Worm (Caenorhabditis elegans) whole organism, young adult: Measurements from ENCODE around the gene tdc-1.

Source experiments
- F33H1.4 ChIP-seq: fragments of 200-800 bp; sonication (Bioruptor generic); IDR thresholded peaks from 2 replicates; pipeline ENCODE4 v1.3.6; 2022; ENCODE audit warnings: missing genetic modification reagents, missing genetic modification characterization, missing compliant biosample characterization
- F49E8.2 ChIP-seq: sonication (generic microtip); optimal IDR thresholded peaks from 3 replicates; lab custom pipeline; 2017; ENCODE audit warnings: missing genetic modification characterization, mild to moderate bottlenecking, missing compliant biosample characterization, antibody characterized with exemption, moderate library complexity; ENCODE audit not compliant: insufficient read depth
- F57A8.1 ChIP-seq: fragments of 200-800 bp; sonication (Bioruptor generic); optimal IDR thresholded peaks from 2 replicates; lab custom pipeline; 2018; ENCODE audit warnings: mild to moderate bottlenecking, missing genetic modification characterization, moderate library complexity, missing compliant biosample characterization
- K11D2.4 ChIP-seq: fragments of 200-800 bp; sonication (Bioruptor generic); IDR thresholded peaks from 2 replicates; pipeline ENCODE4 v1.3.6; 2022; ENCODE audit warnings: missing genetic modification reagents, missing genetic modification characterization, missing compliant biosample characterization
- Y67H2A.10 ChIP-seq: fragments of 200-800 bp; sonication (Bioruptor generic); conservative IDR thresholded peaks from 2 replicates; pipeline ENCODE4 v1.3.6; 2022; ENCODE audit warnings: missing genetic modification reagents, missing genetic modification characterization, missing compliant biosample characterization
- Y95B8A.8 ChIP-seq: fragments of 200-800 bp; sonication (Bioruptor generic); IDR thresholded peaks from 2 replicates; pipeline ENCODE4 v1.3.6; 2022; ENCODE audit warnings: missing genetic modification reagents, missing genetic modification characterization, missing compliant biosample characterization
- akir-1 ChIP-seq: fragments of 200-800 bp; sonication (Bioruptor generic); optimal IDR thresholded peaks from 2 replicates; lab custom pipeline; 2018; ENCODE audit warnings: mild to moderate bottlenecking, missing genetic modification characterization, moderate library complexity, missing compliant biosample characterization
- aptf-2 ChIP-seq: fragments of 200-800 bp; sonication (Bioruptor generic); conservative IDR thresholded peaks from 2 replicates; pipeline ENCODE4 v1.3.6; 2022; ENCODE audit warnings: missing genetic modification reagents, missing genetic modification characterization, missing compliant biosample characterization
- bed-1 ChIP-seq: fragments of 200-800 bp; sonication (Bioruptor generic); IDR thresholded peaks from 2 replicates; pipeline ENCODE4 v1.3.6; 2022; ENCODE audit warnings: missing genetic modification reagents, missing genetic modification characterization, missing compliant biosample characterization
- ccch-3 ChIP-seq: fragments of 200-800 bp; sonication (Bioruptor generic); optimal IDR thresholded peaks from 2 replicates; lab custom pipeline; 2018; ENCODE audit warnings: mild to moderate bottlenecking, missing genetic modification characterization, missing compliant biosample characterization
- ceh-27 ChIP-seq: fragments of 200-800 bp; sonication (Bioruptor generic); optimal IDR thresholded peaks from 2 replicates; lab custom pipeline; 2018; ENCODE audit warnings: mild to moderate bottlenecking, missing genetic modification characterization, moderate library complexity, missing compliant biosample characterization
- ceh-40 ChIP-seq: fragments of 200-800 bp; sonication (Bioruptor generic); IDR thresholded peaks from 2 replicates; pipeline ENCODE4 v1.3.6; 2022; ENCODE audit warnings: missing genetic modification characterization, missing compliant biosample characterization
- chd-7 ChIP-seq: sonication (generic microtip); optimal IDR thresholded peaks from 2 replicates; lab custom pipeline; 2016; ENCODE audit warnings: mild to moderate bottlenecking, missing genetic modification characterization, moderate library complexity, missing compliant biosample characterization
- die-1 ChIP-seq: sonication (generic microtip); optimal IDR thresholded peaks from 2 replicates; lab custom pipeline; 2016; ENCODE audit warnings: missing genotype, mild to moderate bottlenecking, missing genetic modification characterization, missing compliant biosample characterization
- egrh-3 ChIP-seq: fragments of 200-800 bp; sonication (Bioruptor generic); IDR thresholded peaks from 2 replicates; pipeline ENCODE4 v1.3.6; 2022; ENCODE audit warnings: missing genetic modification reagents, missing genetic modification characterization, missing compliant biosample characterization
- ekl-4 ChIP-seq: fragments of 200-800 bp; sonication (Bioruptor generic); IDR thresholded peaks from 2 replicates; pipeline ENCODE4 v1.3.6; 2022; ENCODE audit warnings: missing genetic modification reagents, missing genetic modification characterization, missing compliant biosample characterization
- hlh-12 ChIP-seq: sonication (generic microtip); optimal IDR thresholded peaks from 2 replicates; lab custom pipeline; 2016; ENCODE audit warnings: missing genetic modification characterization, missing compliant biosample characterization
- hlh-26 ChIP-seq: fragments of 200-800 bp; sonication (Bioruptor generic); conservative IDR thresholded peaks from 2 replicates; pipeline ENCODE4 v1.3.6; 2022; ENCODE audit warnings: missing genetic modification reagents, missing genetic modification characterization, missing compliant biosample characterization
- hmg-20 ChIP-seq: fragments of 200-800 bp; sonication (Bioruptor generic); IDR thresholded peaks from 2 replicates; pipeline ENCODE4 v1.3.6; 2022; ENCODE audit warnings: missing genetic modification reagents, missing genetic modification characterization, missing compliant biosample characterization
- hrde-1 ChIP-seq: sonication (generic microtip); optimal IDR thresholded peaks from 2 replicates; lab custom pipeline; 2016; ENCODE audit warnings: missing genetic modification characterization, mild to moderate bottlenecking, missing compliant biosample characterization, moderate library complexity, missing genotype, missing genetic modification reagents, borderline replicate concordance
- lin-26 ChIP-seq: fragments of 200-800 bp; sonication (Bioruptor generic); IDR thresholded peaks from 2 replicates; pipeline ENCODE4 v1.3.6; 2022; ENCODE audit warnings: missing genetic modification reagents, missing genetic modification characterization, missing compliant biosample characterization
- lin-40 ChIP-seq: sonication (generic microtip); optimal IDR thresholded peaks from 2 replicates; lab custom pipeline; 2016; ENCODE audit warnings: missing genetic modification characterization, mild to moderate bottlenecking, missing compliant biosample characterization, missing genotype, missing genetic modification reagents
- lsl-1 ChIP-seq: fragments of 200-800 bp; sonication (Bioruptor generic); optimal IDR thresholded peaks from 2 replicates; lab custom pipeline; 2018; ENCODE audit warnings: mild to moderate bottlenecking, missing genetic modification characterization, moderate library complexity, missing compliant biosample characterization
- lsy-27 ChIP-seq: sonication (generic microtip); optimal IDR thresholded peaks from 2 replicates; lab custom pipeline; 2017; ENCODE audit warnings: missing genetic modification characterization, mild to moderate bottlenecking, missing compliant biosample characterization, antibody characterized with exemption, missing genotype, borderline replicate concordance; ENCODE audit not compliant: insufficient read depth
- madf-3 ChIP-seq: fragments of 200-800 bp; sonication (Bioruptor generic); IDR thresholded peaks from 2 replicates; pipeline ENCODE4 v1.3.6; 2022; ENCODE audit warnings: missing genetic modification reagents, missing genetic modification characterization, missing compliant biosample characterization
- madf-6 ChIP-seq: fragments of 200-800 bp; sonication (Bioruptor generic); IDR thresholded peaks from 2 replicates; pipeline ENCODE4 v1.3.6; 2022; ENCODE audit warnings: missing genetic modification reagents, missing genetic modification characterization, missing compliant biosample characterization
- mcd-1 ChIP-seq: fragments of 200-800 bp; sonication (Bioruptor generic); IDR thresholded peaks from 2 replicates; pipeline ENCODE4 v1.3.6; 2022; ENCODE audit warnings: missing genetic modification reagents, missing genetic modification characterization, missing compliant biosample characterization
- mxl-1 ChIP-seq: sonication (generic microtip); optimal IDR thresholded peaks from 2 replicates; lab custom pipeline; 2016; ENCODE audit warnings: missing genetic modification characterization, missing compliant biosample characterization
- nfya-1 ChIP-seq: sonication (generic microtip); optimal IDR thresholded peaks from 2 replicates; lab custom pipeline; 2017; ENCODE audit warnings: antibody characterized with exemption, missing compliant biosample characterization, missing genetic modification characterization, borderline replicate concordance; ENCODE audit not compliant: insufficient read depth
- nhr-179 ChIP-seq: sonication (generic microtip); optimal IDR thresholded peaks from 2 replicates; lab custom pipeline; 2016; ENCODE audit warnings: mild to moderate bottlenecking, missing genetic modification characterization, missing compliant biosample characterization
- nhr-80 ChIP-seq: sonication (generic microtip); optimal IDR thresholded peaks from 2 replicates; lab custom pipeline; 2016; ENCODE audit warnings: missing genetic modification characterization, missing compliant biosample characterization
- pbrm-1 ChIP-seq: fragments of 200-800 bp; sonication (Bioruptor generic); IDR thresholded peaks from 2 replicates; pipeline ENCODE4 v1.3.6; 2022; ENCODE audit warnings: missing genetic modification reagents, missing genetic modification characterization, missing compliant biosample characterization
- rcor-1 ChIP-seq: fragments of 200-800 bp; sonication (Bioruptor generic); IDR thresholded peaks from 2 replicates; pipeline ENCODE4 v1.3.6; 2022; ENCODE audit warnings: missing genetic modification reagents, missing genetic modification characterization, missing compliant biosample characterization
- rpc-1 ChIP-seq, 2 experiments: fragments of 150-350 bp in 1 of 2; sonication (generic microtip) in 1 of 2; optimal IDR thresholded peaks; 2 replicates each; lab custom pipeline; 2014 to 2018; ENCODE audit warnings: missing biosample characterization in 1 of 2, missing genetic modification characterization in 1 of 2, missing genetic modification reagents in 1 of 2, missing genotype in 1 of 2
- sptf-2 ChIP-seq: fragments of 200-800 bp; sonication (Bioruptor generic); optimal IDR thresholded peaks from 2 replicates; lab custom pipeline; 2018; ENCODE audit warnings: mild to moderate bottlenecking, missing genetic modification characterization, missing compliant biosample characterization
- tbp1 ChIP-seq: fragments of 200-800 bp; sonication (Bioruptor generic); optimal IDR thresholded peaks from 2 replicates; lab custom pipeline; 2018; ENCODE audit warnings: mild to moderate bottlenecking, missing genetic modification characterization, missing compliant biosample characterization
- tlf-1 ChIP-seq: fragments of 200-800 bp; sonication (Bioruptor generic); optimal IDR thresholded peaks from 2 replicates; lab custom pipeline; 2018; ENCODE audit warnings: mild to moderate bottlenecking, missing genetic modification characterization, missing compliant biosample characterization
- zim-3 ChIP-seq: sonication (generic microtip); optimal IDR thresholded peaks from 2 replicates; lab custom pipeline; 2017; ENCODE audit warnings: mild to moderate bottlenecking, missing genetic modification characterization, moderate library complexity, missing compliant biosample characterization
- ztf-3 ChIP-seq: fragments of 200-800 bp; sonication (Bioruptor generic); optimal IDR thresholded peaks from 2 replicates; lab custom pipeline; 2018; ENCODE audit warnings: mild to moderate bottlenecking, missing genetic modification characterization, missing compliant biosample characterization

tdc-1 gene

DNA sequence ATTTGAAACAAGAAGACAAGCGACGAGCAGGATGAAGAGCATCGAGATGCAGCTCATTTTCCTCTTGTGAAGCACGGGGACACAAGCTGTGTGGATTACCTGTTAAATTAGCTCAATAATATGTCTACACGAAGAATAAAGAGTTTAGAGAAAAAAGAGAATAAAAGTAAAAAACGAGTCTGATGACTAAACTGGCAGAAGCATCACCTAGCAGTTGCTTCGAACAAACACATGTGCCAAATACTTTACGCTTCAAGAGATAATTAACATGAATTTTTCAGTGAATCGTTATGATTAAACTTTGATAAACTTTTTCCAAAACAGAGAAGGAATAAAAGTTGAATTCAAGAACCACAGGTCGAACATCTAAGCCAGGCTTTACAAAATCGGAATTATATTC, 24.9 kb downstream of the tdc-1 start, which contains the start of gene nlp-55:
nlp-55 (minus strand) TSS at position 101 of the 400 bp plus-strand sequence.
- TF ChIP-seq egrh-3 = no peak
- no peak for TF ChIP-seq hlh-12 (tag; lab: Kevin White, UChicago)

DNA sequence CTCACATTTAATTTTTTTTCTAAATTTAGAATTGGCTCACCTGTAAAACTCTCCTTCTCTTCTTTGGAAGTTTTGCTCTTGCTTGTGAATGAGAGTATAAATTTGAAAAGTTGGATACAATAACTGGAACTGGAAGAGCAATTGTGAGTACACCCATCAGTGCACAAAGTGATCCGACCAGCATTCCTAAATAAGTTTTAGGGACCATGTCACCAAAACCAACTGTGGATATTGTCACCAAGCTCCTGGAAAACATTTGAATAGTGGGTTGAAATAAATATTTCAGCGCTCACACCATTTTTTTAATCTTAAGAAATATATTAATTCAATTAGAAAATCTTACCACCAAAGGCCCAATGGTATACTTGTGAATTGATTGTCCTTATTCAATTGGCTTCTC, 37.9 kb downstream of the tdc-1 start:
- TF ChIP-seq zim-3 (no peak), sptf-2 (GFP tag; lab: Kevin White, UChicago) (no peak), F57A8.1 (no peak), akir-1 (no peak), ztf-3 (no peak), ceh-27 (GFP tag; lab: Kevin White, UChicago) (no peak), nhr-179 (no peak), K11D2.4 (no peak), die-1 (no peak)

DNA sequence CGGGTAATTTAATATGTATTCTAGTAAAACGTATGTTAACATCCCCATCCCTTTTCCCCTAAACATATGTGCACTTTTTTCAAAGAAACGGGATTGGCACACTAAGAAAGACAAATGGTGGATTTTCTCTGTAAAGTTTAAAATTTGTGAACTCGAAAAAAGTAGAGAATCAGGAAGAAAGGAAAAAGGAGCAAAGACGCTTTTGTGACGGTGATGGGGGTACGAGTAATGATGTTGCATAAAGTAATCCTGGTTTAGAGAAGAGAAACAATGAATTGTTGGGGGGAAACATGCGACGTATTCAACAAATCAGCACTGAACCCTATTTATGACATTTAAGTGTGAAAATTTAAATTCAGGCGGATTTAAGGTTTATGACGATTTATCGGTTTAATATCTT, 41.1 kb downstream of the tdc-1 start:
- TF ChIP-seq lsl-1 (GFP tag; lab: Kevin White, UChicago) (no peak), lsy-27 (no peak), tlf-1 (GFP tag; lab: Kevin White, UChicago) (no peak), F49E8.2 (tag; lab: Kevin White, UChicago) (no peak), hmg-20 (GFP tag; lab: Robert Waterston, UW) (no peak), madf-3 (GFP tag; lab: Robert Waterston, UW) (no peak), hrde-1 (no peak), tbp1 (GFP tag; lab: Kevin White, UChicago) (no peak), nhr-179 (no peak), mxl-1 (no peak), ccch-3 (GFP tag; lab: Kevin White, UChicago) (no peak), bed-1 (GFP tag; lab: Robert Waterston, UW) (no peak), lin-26 (GFP tag; lab: Robert Waterston, UW) (no peak), aptf-2 (GFP tag; lab: Robert Waterston, UW) (no peak), hlh-26 (no peak), Y95B8A.8 (GFP tag; lab: Robert Waterston, UW) (no peak)

DNA sequence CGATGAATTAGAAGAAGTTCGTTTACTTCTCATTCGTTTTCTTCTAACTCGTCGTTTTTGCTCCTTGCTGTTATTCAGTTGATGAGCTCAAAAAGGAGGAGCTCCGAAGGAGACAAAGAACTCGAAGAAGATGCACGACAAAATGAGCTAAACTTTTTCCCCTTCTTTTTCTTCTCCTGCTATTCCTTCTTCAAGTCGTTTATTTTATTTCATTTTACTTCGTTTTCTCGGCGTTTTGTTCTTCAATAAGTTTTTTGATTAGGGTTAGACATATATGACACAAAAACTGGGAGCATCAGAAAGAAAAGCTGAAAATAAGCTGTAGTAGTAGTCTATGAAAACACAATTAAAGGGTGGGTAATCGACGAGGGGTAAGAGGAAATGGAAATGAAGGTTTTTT, 41.6 kb downstream of the tdc-1 start:
- TF ChIP-seq madf-6 (no peak), rcor-1 (GFP tag; lab: Robert Waterston, UW) (no peak), ekl-4 (GFP tag; lab: Robert Waterston, UW) (no peak), mcd-1 (GFP tag; lab: Robert Waterston, UW) (no peak), nfya-1 (tag; lab: Kevin White, UChicago) (no peak), Y67H2A.10 (no peak), ccch-3 (GFP tag; lab: Kevin White, UChicago) (no peak), pbrm-1 (GFP tag; lab: Robert Waterston, UW) (no peak)

DNA sequence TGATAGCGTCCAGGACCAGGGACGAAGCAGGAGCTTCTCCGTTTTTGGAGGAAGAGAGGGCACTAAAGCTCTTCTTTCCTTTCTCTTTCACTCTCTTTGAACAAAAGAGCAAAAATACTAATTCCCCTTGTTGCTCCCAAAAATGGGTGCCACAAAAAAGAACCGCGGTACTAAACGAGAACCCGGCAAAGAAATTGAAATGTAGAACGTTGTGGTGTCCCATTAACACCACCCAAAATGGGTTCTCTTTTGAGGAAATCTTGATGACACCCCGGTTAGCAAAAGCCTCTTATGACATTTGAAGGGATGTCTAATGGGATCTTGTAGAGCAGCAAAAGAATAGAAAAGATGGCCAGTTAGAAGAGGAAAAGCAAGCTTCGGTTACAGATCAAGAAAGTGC, 44.4 kb downstream of the tdc-1 start:
- TF ChIP-seq F33H1.4 = no peak
- TF ChIP-seq lsl-1 (GFP tag; lab: Kevin White, UChicago) = no peak
- TF ChIP-seq nhr-179 = no peak
- no peak for TF ChIP-seq chd-7 (tag; lab: Kevin White, UChicago)
- no peak for TF ChIP-seq rcor-1 (GFP tag; lab: Robert Waterston, UW)
- no peak for TF ChIP-seq rpc-1 (optimal IDR thresholded peaks at IDR 0.05; lab: Kevin White, UChicago)
- no peak for TF ChIP-seq rpc-1 (tag; optimal IDR thresholded peaks at IDR 0.05; lab: Kevin White, UChicago)
- no peak for TF ChIP-seq lin-40
- TF ChIP-seq nhr-80 = no peak
- no peak for TF ChIP-seq madf-6
- no peak for TF ChIP-seq ceh-40 (GFP tag; lab: Robert Waterston, UW)
- TF ChIP-seq, all 124 proteins: peak for 0
